Worm (Caenorhabditis elegans): ENCODE measurements around the gene C10A4.4.

C10A4.4 gene

ce11 chrX:7378608-7379007 lies 22.3 kb upstream of the C10A4.4 start:
- TF ChIP-seq ztf-11 (tag; optimal IDR thresholded peaks at IDR 0.05): no peak
- no peak for TF ChIP-seq egl-13 (tag; optimal IDR thresholded peaks at IDR 0.05)
- no peak for TF ChIP-seq aha-1 (tag; optimal IDR thresholded peaks at IDR 0.05)
- TF ChIP-seq grh-1 (GFP tag; IDR thresholded peaks at IDR 0.05): no peak
- no peak for TF ChIP-seq nhr-237 (tag; optimal IDR thresholded peaks at IDR 0.05)
- no peak for TF ChIP-seq skn-1 (tag; optimal IDR thresholded peaks at IDR 0.05)
- TF ChIP-seq snu-23 (GFP tag; optimal IDR thresholded peaks at IDR 0.05): no peak
- TF ChIP-seq aly-2 (tag; optimal IDR thresholded peaks at IDR 0.05): no peak
- no peak for TF ChIP-seq mef-2 (tag; optimal IDR thresholded peaks at IDR 0.05)
- TF ChIP-seq hpl-2 (GFP tag; optimal IDR thresholded peaks at IDR 0.05): no peak
- no peak for TF ChIP-seq C34B4.2 (tag; optimal IDR thresholded peaks at IDR 0.05)
- TF ChIP-seq efl-3 (GFP tag; optimal IDR thresholded peaks at IDR 0.05): no peak

- TF ChIP-seq skn-1 (tag; optimal IDR thresholded peaks at IDR 0.05): no peak
These were observed 10.6 kb upstream of the C10A4.4 start, which contains the start of gene C10A4.6 for ce11 chrX:7390270-7390669. C10A4.6 (plus strand) TSS chrX:7390570.

- TF ChIP-seq pax-3 (tag; optimal IDR thresholded peaks at IDR 0.05) (no peak), fkh-8 (tag; optimal IDR thresholded peaks at IDR 0.05) (no peak), mep-1 (tag; optimal IDR thresholded peaks at IDR 0.05) (no peak), ceh-63 (GFP tag; optimal IDR thresholded peaks at IDR 0.05) (no peak), ama-1 (optimal IDR thresholded peaks at IDR 0.05) (no peak), swsn-7 (tag; optimal IDR thresholded peaks at IDR 0.05) (no peak), lin-39 (tag; optimal IDR thresholded peaks at IDR 0.05) (no peak), nhr-20 (tag; optimal IDR thresholded peaks at IDR 0.05) (no peak), lsy-2 (tag; optimal IDR thresholded peaks at IDR 0.05) (no peak), dpl-1 (GFP tag; optimal IDR thresholded peaks at IDR 0.05) (no peak), ztf-4 (tag; optimal IDR thresholded peaks at IDR 0.05) (no peak), nhr-11 (tag; optimal IDR thresholded peaks at IDR 0.05) (no peak), F16B12.6 (tag; optimal IDR thresholded peaks at IDR 0.05) (no peak), sptf-1 (tag; optimal IDR thresholded peaks at IDR 0.05) (no peak), fos-1 (tag; optimal IDR thresholded peaks at IDR 0.05) (no peak)
These were observed 7.7 kb upstream of the C10A4.4 start, which contains the start of gene gad-2 for ce11 chrX:7393167-7393566. gad-2 (plus strand) TSS chrX:7393467.

ce11 chrX:7397935-7398334 lies 3.0 kb upstream of the C10A4.4 start, which contains the start of gene C10A4.13:
C10A4.13 (minus strand) TSS chrX:7398035.
- no peak for TF ChIP-seq lin-13 (GFP tag; optimal IDR thresholded peaks at IDR 0.05)

- TF ChIP-seq fkh-8 (tag; optimal IDR thresholded peaks at IDR 0.05): no peak
- no peak for TF ChIP-seq ces-1 (GFP tag; optimal IDR thresholded peaks at IDR 0.05)
- TF ChIP-seq fkh-4 (tag; optimal IDR thresholded peaks at IDR 0.05; ENCODE audit: borderline replicate concordance): no peak
- no peak for TF ChIP-seq hpl-2 (GFP tag; optimal IDR thresholded peaks at IDR 0.05)
- TF ChIP-seq ama-1 (optimal IDR thresholded peaks at IDR 0.05): no peak
- TF ChIP-seq nhr-237 (tag; optimal IDR thresholded peaks at IDR 0.05): no peak
- TF ChIP-seq lin-39 (tag; optimal IDR thresholded peaks at IDR 0.05): no peak
These were observed 2.3 kb upstream of the C10A4.4 start, which contains the start of gene C10A4.10 for ce11 chrX:7398584-7398983. C10A4.10 (plus strand) TSS chrX:7398884.

ce11 chrX:7404551-7404950 lies 3.7 kb downstream of the C10A4.4 start:
- no peak for TF ChIP-seq ztf-4 (tag; optimal IDR thresholded peaks at IDR 0.05)
- TF ChIP-seq efl-1 (optimal IDR thresholded peaks at IDR 0.05): no peak
- no peak for TF ChIP-seq efl-1 (GFP tag; optimal IDR thresholded peaks at IDR 0.05 in 1 of 2)
- no peak for TF ChIP-seq nhr-19 (GFP tag; conservative IDR thresholded peaks at IDR 0.05)
- TF ChIP-seq nhr-85 (tag): no peak
- TF ChIP-seq aly-2 (tag; optimal IDR thresholded peaks at IDR 0.05): no peak
- TF ChIP-seq sup-37 (GFP tag; optimal IDR thresholded peaks at IDR 0.05): no peak
- no peak for TF ChIP-seq skn-1 (tag; optimal IDR thresholded peaks at IDR 0.05)
- TF ChIP-seq snu-23 (GFP tag; optimal IDR thresholded peaks at IDR 0.05): no peak
